Worm (Caenorhabditis elegans) whole organism, L4/young adult: ENCODE measurements around the gene K08D12.3.
A peak's percentile ranks its signal among the peaks of the same experiment; 100 is the strongest.

Experiments
- W03F9.2 ChIP-seq: fragments of 150-350 bp; optimal IDR thresholded peaks from 2 replicates; lab custom pipeline; 2014; ENCODE audit warnings: missing biosample characterization, missing genetic modification characterization
- dao-5 ChIP-seq: sonication (generic microtip); optimal IDR thresholded peaks from 2 replicates; lab custom pipeline; 2016; ENCODE audit warnings: missing genotype, missing genetic modification characterization, moderate library complexity, missing compliant biosample characterization
- him-1 ChIP-seq: sonication (generic microtip); optimal IDR thresholded peaks from 2 replicates; lab custom pipeline; 2016; ENCODE audit warnings: missing genotype, missing genetic modification reagents, missing genetic modification characterization, missing compliant biosample characterization

The K08D12.3 gene

ce11 chrIV:1709695-1710315, at the start of gene K08D12.3, which contains the start of gene pbs-1:
Gene K08D12.3, plus strand, starts transcription at chrIV:1710265.
Gene pbs-1, minus strand, starts transcription at chrIV:1709745.
- TF ChIP-seq him-1 (tag; lab: Kevin White, UChicago), result no peak
- peak; percentile 86 for TF ChIP-seq W03F9.2 (tag; lab: Kevin White, UChicago)

- TF ChIP-seq W03F9.2 (tag; lab: Kevin White, UChicago) (no peak), him-1 (tag; lab: Kevin White, UChicago) (no peak), dao-5 (tag; lab: Kevin White, UChicago) (no peak)
Observed at ce11 chrIV:1660735-1661134, 49.3 kb upstream of the K08D12.3 start.

ce11 chrIV:1662872-1663271, 47.2 kb upstream of the K08D12.3 start:
- no peak for TF ChIP-seq W03F9.2 (tag; lab: Kevin White, UChicago)
- no peak for TF ChIP-seq dao-5 (tag; lab: Kevin White, UChicago)
- no peak for TF ChIP-seq him-1 (tag; lab: Kevin White, UChicago)

ce11 chrIV:1672398-1672797, 37.7 kb upstream of the K08D12.3 start, which contains the start of gene Y41D4B.1:
Gene Y41D4B.1, plus strand, starts transcription at chrIV:1672698.
- TF ChIP-seq dao-5 (tag; lab: Kevin White, UChicago) (no peak), W03F9.2 (tag; lab: Kevin White, UChicago) (no peak), him-1 (tag; lab: Kevin White, UChicago) (no peak)

ce11 chrIV:1676926-1677325, 33.1 kb upstream of the K08D12.3 start:
- TF ChIP-seq W03F9.2 (tag; lab: Kevin White, UChicago), result no peak
- TF ChIP-seq dao-5 (tag; lab: Kevin White, UChicago), result no peak
- no peak for TF ChIP-seq him-1 (tag; lab: Kevin White, UChicago)

- TF ChIP-seq dao-5 (tag; lab: Kevin White, UChicago) (no peak), W03F9.2 (tag; lab: Kevin White, UChicago) (no peak), him-1 (tag; lab: Kevin White, UChicago) (no peak)
Observed at ce11 chrIV:1679227-1679626, 30.8 kb upstream of the K08D12.3 start.

ce11 chrIV:1682066-1682465, 28.0 kb upstream of the K08D12.3 start, which contains the start of gene Y41D4B.24:
Gene Y41D4B.24, minus strand, starts transcription at chrIV:1682166.
- TF ChIP-seq him-1 (tag; lab: Kevin White, UChicago) (no peak), dao-5 (tag; lab: Kevin White, UChicago) (no peak), W03F9.2 (tag; lab: Kevin White, UChicago) (no peak)

- TF ChIP-seq dao-5 (tag; lab: Kevin White, UChicago) (no peak), him-1 (tag; lab: Kevin White, UChicago) (no peak), W03F9.2 (tag; lab: Kevin White, UChicago) (no peak)
Observed at ce11 chrIV:1687151-1687550, 22.9 kb upstream of the K08D12.3 start.

- TF ChIP-seq dao-5 (tag; lab: Kevin White, UChicago) (no peak), him-1 (tag; lab: Kevin White, UChicago) (no peak), W03F9.2 (tag; lab: Kevin White, UChicago) (no peak)
Observed at ce11 chrIV:1691651-1692050, 18.4 kb upstream of the K08D12.3 start.

ce11 chrIV:1699599-1699998, 10.5 kb upstream of the K08D12.3 start, which contains the start of gene bus-2:
Gene bus-2, plus strand, starts transcription at chrIV:1699899.
- TF ChIP-seq dao-5 (tag; lab: Kevin White, UChicago), result no peak
- TF ChIP-seq W03F9.2 (tag; lab: Kevin White, UChicago), result no peak
- no peak for TF ChIP-seq him-1 (tag; lab: Kevin White, UChicago)

- no peak for TF ChIP-seq dao-5 (tag; lab: Kevin White, UChicago)
- TF ChIP-seq him-1 (tag; lab: Kevin White, UChicago), result no peak
- no peak for TF ChIP-seq W03F9.2 (tag; lab: Kevin White, UChicago)
Observed at ce11 chrIV:1706996-1707395, 3.1 kb upstream of the K08D12.3 start, which contains the start of gene K08D12.4. Gene K08D12.4, plus strand, starts transcription at chrIV:1707296.

- TF ChIP-seq him-1 (tag; lab: Kevin White, UChicago) (no peak), W03F9.2 (tag; lab: Kevin White, UChicago) (no peak), dao-5 (tag; lab: Kevin White, UChicago) (no peak)
Observed at ce11 chrIV:1707960-1708359, 2.1 kb upstream of the K08D12.3 start.

- no peak for TF ChIP-seq him-1 (tag; lab: Kevin White, UChicago)
- no peak for TF ChIP-seq dao-5 (tag; lab: Kevin White, UChicago)
- TF ChIP-seq W03F9.2 (tag; lab: Kevin White, UChicago), result no peak
Observed at ce11 chrIV:1708426-1708826, 1.6 kb upstream of the K08D12.3 start.

- no peak for TF ChIP-seq dao-5 (tag; lab: Kevin White, UChicago)
- TF ChIP-seq W03F9.2 (tag; lab: Kevin White, UChicago), result no peak
- no peak for TF ChIP-seq him-1 (tag; lab: Kevin White, UChicago)
Observed at ce11 chrIV:1709002-1709401, 1.1 kb upstream of the K08D12.3 start.
